Worm (Caenorhabditis elegans): Measurements from ENCODE around the gene phat-5.
A peak's percentile ranks its signal among the peaks of the same experiment; 100 is the strongest.

The phat-5 gene

ce11 chrV:4131471-4131939 is 9.2 kb upstream of the phat-5 start, which contains the start of gene nhr-57 (continued):
- TF ChIP-seq mef-2 (tag; optimal IDR thresholded peaks at IDR 0.05) (no peak), dpl-1 (GFP tag; optimal IDR thresholded peaks at IDR 0.05) (peak in 2 of 3 experiments; percentile 16 to 44), nhr-19 (GFP tag; conservative IDR thresholded peaks at IDR 0.05) (peak; percentile 79), irx-1 (tag; optimal IDR thresholded peaks at IDR 0.05) (peak; percentile 57), efl-1 (optimal IDR thresholded peaks at IDR 0.05) (peak; percentile 50 to 54), efl-1 (GFP tag; optimal IDR thresholded peaks at IDR 0.05 in 1 of 2) (peak in 1 of 2 experiments; percentile 92), ceh-8 (GFP tag; optimal IDR thresholded peaks at IDR 0.05) (no peak), aha-1 (tag; optimal IDR thresholded peaks at IDR 0.05) (peak; percentile 100), pqm-1 (tag; optimal IDR thresholded peaks at IDR 0.05) (no peak), C34B4.2 (tag; optimal IDR thresholded peaks at IDR 0.05) (no peak), nhr-12 (tag; optimal IDR thresholded peaks at IDR 0.05) (no peak), snu-23 (GFP tag; optimal IDR thresholded peaks at IDR 0.05) (peak; percentile 76), nhr-77 (tag; optimal IDR thresholded peaks at IDR 0.05) (peak; percentile 83), fkh-8 (tag; optimal IDR thresholded peaks at IDR 0.05) (peak; percentile 51), jun-1 (tag; optimal IDR thresholded peaks at IDR 0.05) (peak; percentile 26), fkh-10 (GFP tag; optimal IDR thresholded peaks at IDR 0.05) (no peak), dsc-1 (tag; optimal IDR thresholded peaks at IDR 0.05) (no peak), nhr-76 (tag; optimal IDR thresholded peaks at IDR 0.05) (no peak), blmp-1 (tag; optimal IDR thresholded peaks at IDR 0.05) (peak; percentile 93), ztf-11 (tag; optimal IDR thresholded peaks at IDR 0.05) (no peak), skn-1 (tag; optimal IDR thresholded peaks at IDR 0.05) (peak; percentile 92), ceh-82 (tag; optimal IDR thresholded peaks at IDR 0.05) (peak in 1 of 3 experiments; percentile 32), pax-3 (tag; optimal IDR thresholded peaks at IDR 0.05) (peak; percentile 45), nhr-28 (tag; optimal IDR thresholded peaks at IDR 0.05) (no peak), Y116A8C.19 (tag; optimal IDR thresholded peaks at IDR 0.05; ENCODE audit: borderline replicate concordance) (no peak), ceh-88 (GFP tag; IDR thresholded peaks at IDR 0.05) (0 out of 2 replicates have a peak, but pooled peaks have one; percentile 24), hlh-4 (tag; optimal IDR thresholded peaks at IDR 0.05) (no peak), C04F5.9 (tag; optimal IDR thresholded peaks at IDR 0.05) (peak; percentile 21), swsn-7 (tag; optimal IDR thresholded peaks at IDR 0.05) (peak; percentile 51), mab-9 (GFP tag; IDR thresholded peaks at IDR 0.05) (no peak), mdl-1 (tag; optimal IDR thresholded peaks at IDR 0.05) (peak in 1 of 2 experiments; percentile 77), ceh-90 (tag; optimal IDR thresholded peaks at IDR 0.05) (no peak)

ce11 chrV:4129604-4130003 is 7.3 kb upstream of the phat-5 start, which contains the start of gene phat-4:
phat-4 (plus strand) TSS chrV:4129904.
- TF ChIP-seq aha-1 (tag; optimal IDR thresholded peaks at IDR 0.05) (no peak), irx-1 (tag; optimal IDR thresholded peaks at IDR 0.05) (no peak), nhr-76 (tag; optimal IDR thresholded peaks at IDR 0.05) (no peak), pqm-1 (tag; optimal IDR thresholded peaks at IDR 0.05) (no peak), isw-1 (GFP tag; IDR thresholded peaks at IDR 0.05) (no peak), nhr-90 (tag; optimal IDR thresholded peaks at IDR 0.05; ENCODE audit: poor library complexity) (no peak), ceh-90 (tag; optimal IDR thresholded peaks at IDR 0.05) (no peak), mef-2 (tag; optimal IDR thresholded peaks at IDR 0.05) (no peak), aly-2 (tag; optimal IDR thresholded peaks at IDR 0.05) (no peak), ztf-4 (tag; optimal IDR thresholded peaks at IDR 0.05) (no peak), mdl-1 (tag; optimal IDR thresholded peaks at IDR 0.05) (no peak), jun-1 (tag; optimal IDR thresholded peaks at IDR 0.05) (no peak)

DNA sequence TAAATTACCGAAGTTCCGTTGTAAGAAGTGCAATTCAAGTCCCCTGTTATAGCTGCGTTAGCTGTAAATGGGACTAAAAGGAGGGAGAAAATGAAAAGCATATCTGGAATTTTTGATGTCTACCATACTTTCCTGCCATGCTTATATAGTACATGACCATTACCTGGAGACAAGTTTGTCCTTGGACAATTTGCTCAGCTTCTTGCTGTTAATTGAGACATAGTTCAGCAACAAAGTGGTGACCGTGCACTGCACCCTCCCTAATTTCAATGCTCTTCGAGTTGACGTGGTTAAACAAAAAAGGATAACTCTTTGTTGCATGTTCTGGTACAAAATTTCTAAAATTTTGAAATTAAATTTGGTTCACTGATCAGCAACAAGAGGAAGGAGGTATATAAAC is 5.1 kb upstream of the phat-5 start, which contains the start of gene T05B4.13:
Gene T05B4.13 (minus strand): TSS at position 101 of the 400 bp plus-strand sequence.
- TF ChIP-seq nhr-28 (tag; optimal IDR thresholded peaks at IDR 0.05), result no peak
- no peak for TF ChIP-seq F16B12.6 (tag; optimal IDR thresholded peaks at IDR 0.05)
- TF ChIP-seq Y116A8C.19 (tag; optimal IDR thresholded peaks at IDR 0.05; ENCODE audit: borderline replicate concordance), result no peak
- TF ChIP-seq pqm-1 (tag; optimal IDR thresholded peaks at IDR 0.05), result no peak
- no peak for TF ChIP-seq unc-86 (tag; optimal IDR thresholded peaks at IDR 0.05)
- no peak for TF ChIP-seq nhr-11 (tag; optimal IDR thresholded peaks at IDR 0.05)
- TF ChIP-seq lin-35 (GFP tag; optimal IDR thresholded peaks at IDR 0.05), result no peak
- no peak for TF ChIP-seq zip-4 (GFP tag; optimal IDR thresholded peaks at IDR 0.05)
- no peak for TF ChIP-seq ztf-4 (tag; optimal IDR thresholded peaks at IDR 0.05)
- no peak for TF ChIP-seq C34B4.2 (tag; optimal IDR thresholded peaks at IDR 0.05)
